Fruit fly (Drosophila melanogaster) whole organism, embryonic: ENCODE data around the gene Pcyt1.

ENCODE experiments used
- Aef1 ChIP-seq: fragments of 200-800 bp; sonication (Bioruptor generic); IDR thresholded peaks from 3 replicates; pipeline ENCODE4 v1.3.6; 2022; ENCODE audit warnings: missing biosample characterization, missing genetic modification characterization
- Bdp1 ChIP-seq: fragments of 200-800 bp; sonication (Bioruptor generic); optimal IDR thresholded peaks from 3 replicates; lab custom pipeline; 2016; ENCODE audit warnings: missing biosample characterization, missing genetic modification characterization
- BtbVII ChIP-seq: fragments of 200-800 bp; sonication (Bioruptor generic); optimal IDR thresholded peaks from 3 replicates; lab custom pipeline; 2017; ENCODE audit warnings: missing biosample characterization, mild to moderate bottlenecking, missing genetic modification characterization
- CG11456 ChIP-seq: fragments of 200-800 bp; sonication (Bioruptor generic); IDR thresholded peaks from 3 replicates; pipeline ENCODE4 v1.3.6; 2022; ENCODE audit warnings: missing biosample characterization, missing genetic modification characterization
- CG11696 ChIP-seq: fragments of 200-800 bp; sonication (Bioruptor generic); IDR thresholded peaks from 2 replicates; pipeline ENCODE4 v1.3.6; 2022; ENCODE audit warnings: missing biosample characterization, missing genetic modification characterization
- CG12391 ChIP-seq: fragments of 200-800 bp; sonication (Bioruptor generic); optimal IDR thresholded peaks from 3 replicates; lab custom pipeline; 2018; ENCODE audit warnings: missing biosample characterization, mild to moderate bottlenecking, missing genetic modification characterization, moderate library complexity
- CG14667 ChIP-seq: fragments of 200-800 bp; sonication (Bioruptor generic); IDR thresholded peaks from 2 replicates; pipeline ENCODE4 v1.3.6; 2022; ENCODE audit warnings: missing biosample characterization, missing genetic modification characterization
- CG1529 ChIP-seq: fragments of 200-800 bp; sonication (Bioruptor generic); optimal IDR thresholded peaks from 3 replicates; lab custom pipeline; 2018; ENCODE audit warnings: missing biosample characterization, missing genetic modification characterization
- CG17568 ChIP-seq: fragments of 200-800 bp; sonication (Bioruptor generic); optimal IDR thresholded peaks from 2 replicates; lab custom pipeline; 2018; ENCODE audit warnings: missing biosample characterization, mild to moderate bottlenecking, missing genetic modification characterization, moderate library complexity
- CG30403 ChIP-seq: fragments of 200-800 bp; sonication (Bioruptor generic); optimal IDR thresholded peaks from 3 replicates; lab custom pipeline; 2016; ENCODE audit warnings: missing biosample characterization, missing genetic modification characterization
- CG31388 ChIP-seq: fragments of 200-800 bp; sonication (Bioruptor generic); optimal IDR thresholded peaks from 2 replicates; lab custom pipeline; 2016; ENCODE audit warnings: missing biosample characterization, missing genetic modification characterization
- CG3838 ChIP-seq: fragments of 200-800 bp; sonication (Bioruptor generic); optimal IDR thresholded peaks from 3 replicates; lab custom pipeline; 2016; ENCODE audit warnings: missing biosample characterization, missing genetic modification characterization
- CG6654 ChIP-seq: fragments of 200-800 bp; sonication (Bioruptor generic); optimal IDR thresholded peaks from 2 replicates; lab custom pipeline; 2017; ENCODE audit warnings: missing biosample characterization, mild to moderate bottlenecking, missing genetic modification characterization
- CG7745 ChIP-seq: fragments of 200-800 bp; sonication (Bioruptor generic); optimal IDR thresholded peaks from 2 replicates; lab custom pipeline; 2018; ENCODE audit warnings: missing biosample characterization, mild to moderate bottlenecking, missing genetic modification characterization, moderate library complexity
- CG7839 ChIP-seq: fragments of 200-800 bp; sonication (Bioruptor generic); optimal IDR thresholded peaks from 3 replicates; lab custom pipeline; 2018; ENCODE audit warnings: missing biosample characterization, mild to moderate bottlenecking, missing genetic modification characterization, moderate library complexity
- CG8924 ChIP-seq: fragments of 200-800 bp; optimal IDR thresholded peaks from 3 replicates; lab custom pipeline; 2019; ENCODE audit warnings: missing biosample characterization, mild to moderate bottlenecking, missing genetic modification characterization, moderate library complexity
- CG9876 ChIP-seq: fragments of 200-800 bp; sonication (Bioruptor generic); optimal IDR thresholded peaks from 2 replicates; lab custom pipeline; 2016; ENCODE audit warnings: missing biosample characterization, missing genetic modification characterization
- Deaf1 ChIP-seq: fragments of 200-800 bp; optimal IDR thresholded peaks from 3 replicates; lab custom pipeline; 2019; ENCODE audit warnings: missing biosample characterization, mild to moderate bottlenecking, missing genetic modification characterization, moderate library complexity
- ERR ChIP-seq: fragments of 200-800 bp; sonication (Bioruptor generic); optimal IDR thresholded peaks from 2 replicates; lab custom pipeline; 2016; ENCODE audit warnings: missing biosample characterization, missing genetic modification characterization
- Elba2 ChIP-seq: fragments of 200-800 bp; sonication (Bioruptor generic); optimal IDR thresholded peaks from 3 replicates; lab custom pipeline; 2016; ENCODE audit warnings: missing biosample characterization, missing genetic modification characterization
- Fer3 ChIP-seq: fragments of 200-800 bp; sonication (Bioruptor generic); optimal IDR thresholded peaks from 2 replicates; lab custom pipeline; 2018; ENCODE audit warnings: missing biosample characterization, mild to moderate bottlenecking, missing genetic modification characterization, moderate library complexity
- HLH3B ChIP-seq: fragments of 200-800 bp; sonication (Bioruptor generic); IDR thresholded peaks from 2 replicates; pipeline ENCODE4 v1.3.6; 2022; ENCODE audit warnings: missing biosample characterization, missing genetic modification characterization
- Mad ChIP-seq: fragments of 200-800 bp; sonication (Bioruptor generic); optimal IDR thresholded peaks from 2 replicates; lab custom pipeline; 2016; ENCODE audit warnings: missing biosample characterization, missing genetic modification characterization
- NK7.1 ChIP-seq: fragments of 200-800 bp; sonication (Bioruptor generic); optimal IDR thresholded peaks from 3 replicates; lab custom pipeline; 2016; ENCODE audit warnings: missing biosample characterization, missing genetic modification characterization
- Oli ChIP-seq: fragments of 200-800 bp; sonication (Bioruptor generic); optimal IDR thresholded peaks from 2 replicates; lab custom pipeline; 2018; ENCODE audit warnings: missing biosample characterization, mild to moderate bottlenecking, missing genetic modification characterization, moderate library complexity
- Pdp1 ChIP-seq, 2 experiments: fragments of 200-800 bp; sonication (Bioruptor generic); optimal IDR thresholded peaks; 3 replicates each; lab custom pipeline; 2016; ENCODE audit warnings: missing biosample characterization in 2 of 2, missing genetic modification characterization in 2 of 2, mild to moderate bottlenecking in 1 of 2, moderate library complexity in 1 of 2
- Ravus ChIP-seq: fragments of 200-800 bp; sonication (Bioruptor generic); IDR thresholded peaks from 2 replicates; pipeline ENCODE4 v1.3.6; 2022; ENCODE audit warnings: missing biosample characterization, missing genetic modification characterization
- bcd ChIP-seq: fragments of 200-800 bp; sonication (Bioruptor generic); optimal IDR thresholded peaks from 2 replicates; lab custom pipeline; 2017; ENCODE audit warnings: missing biosample characterization, mild to moderate bottlenecking, missing genetic modification characterization
- cas ChIP-seq: fragments of 200-800 bp; sonication (Bioruptor generic); IDR thresholded peaks from 2 replicates; pipeline ENCODE4 v1.3.6; 2022; ENCODE audit warnings: missing biosample characterization, missing genetic modification characterization
- cg ChIP-seq: fragments of 200-800 bp; sonication (Bioruptor generic); optimal IDR thresholded peaks from 3 replicates; lab custom pipeline; 2019; ENCODE audit warnings: missing biosample characterization, mild to moderate bottlenecking, missing genetic modification characterization, moderate library complexity
- crp ChIP-seq, 2 experiments: fragments of 200-800 bp; sonication (Bioruptor generic); optimal IDR thresholded peaks; 2 replicates in 1 of 2; 3 replicates in 1 of 2; lab custom pipeline; 2017; ENCODE audit warnings: missing biosample characterization in 2 of 2, missing genetic modification characterization in 2 of 2, mild to moderate bottlenecking in 1 of 2, moderate library complexity in 1 of 2
- emc ChIP-seq: fragments of 200-800 bp; sonication (Bioruptor generic); optimal IDR thresholded peaks from 2 replicates; lab custom pipeline; 2016; ENCODE audit warnings: missing biosample characterization, missing genetic modification characterization
- en ChIP-seq: fragments of 200-800 bp; sonication (Bioruptor generic); optimal IDR thresholded peaks from 2 replicates; lab custom pipeline; 2016; ENCODE audit warnings: missing biosample characterization, missing genetic modification characterization
- ewg ChIP-seq: fragments of 200-800 bp; sonication (Bioruptor generic); optimal IDR thresholded peaks from 3 replicates; lab custom pipeline; 2017; ENCODE audit warnings: mild to moderate bottlenecking, missing biosample characterization, missing genetic modification reagents, missing genetic modification characterization
- ftz-f1 ChIP-seq: fragments of 200-800 bp; sonication (Bioruptor generic); optimal IDR thresholded peaks from 2 replicates; lab custom pipeline; 2016; ENCODE audit warnings: missing biosample characterization, missing genetic modification characterization
- grn ChIP-seq: fragments of 200-800 bp; sonication (Bioruptor generic); optimal IDR thresholded peaks from 3 replicates; lab custom pipeline; 2017; ENCODE audit warnings: missing biosample characterization, missing genetic modification characterization
- kni ChIP-seq: fragments of 200-800 bp; sonication (Bioruptor generic); optimal IDR thresholded peaks from 3 replicates; lab custom pipeline; 2017; ENCODE audit warnings: mild to moderate bottlenecking, missing biosample characterization, missing genetic modification reagents, missing genetic modification characterization
- lola ChIP-seq, 3 experiments: fragments of >200 bp in 2 of 3; fragments of 200-800 bp in 1 of 3; sonication (Bioruptor generic) in 1 of 3; optimal IDR thresholded peaks; 2 replicates each; lab custom pipeline; 2017 to 2019; ENCODE audit warnings: missing biosample characterization in 3 of 3, missing genetic modification characterization in 3 of 3, mild to moderate bottlenecking in 1 of 3, moderate library complexity in 1 of 3
- mam ChIP-seq: fragments of 200-800 bp; sonication (Bioruptor generic); optimal IDR thresholded peaks from 3 replicates; lab custom pipeline; 2016; ENCODE audit warnings: missing biosample characterization, missing genetic modification characterization
- onecut ChIP-seq: fragments of 200-800 bp; sonication (Bioruptor generic); IDR thresholded peaks from 2 replicates; pipeline ENCODE4 v1.3.6; 2022; ENCODE audit warnings: missing biosample characterization, missing genetic modification characterization
- otp ChIP-seq: fragments of 200-800 bp; sonication (Bioruptor generic); IDR thresholded peaks from 3 replicates; pipeline ENCODE4, ENCODE4 v1.3.6; 2022; ENCODE audit warnings: missing biosample characterization, missing genetic modification characterization
- peb ChIP-seq: fragments of 200-800 bp; sonication (Bioruptor generic); IDR thresholded peaks from 2 replicates; pipeline ENCODE4 v1.3.6; 2022; ENCODE audit warnings: missing biosample characterization, missing genetic modification characterization
- prd ChIP-seq, 3 experiments: fragments of >200 bp in 2 of 3; fragments of 200-800 bp in 1 of 3; sonication (Bioruptor generic) in 1 of 3; optimal IDR thresholded peaks in 2 of 3; IDR thresholded peaks in 1 of 3; 2 replicates in 2 of 3; 3 replicates in 1 of 3; pipeline versions ENCODE4 v1.3.6 to Lab custom; 2017 to 2022; ENCODE audit warnings: missing biosample characterization in 1 of 3, missing genetic modification characterization in 1 of 3
- pros ChIP-seq: fragments of 200-800 bp; sonication (Bioruptor generic); optimal IDR thresholded peaks from 3 replicates; lab custom pipeline; 2019; ENCODE audit warnings: missing biosample characterization, mild to moderate bottlenecking, missing genetic modification characterization, moderate library complexity
- tna ChIP-seq: fragments of 200-800 bp; sonication (Bioruptor generic); IDR thresholded peaks from 2 replicates; pipeline ENCODE4 v1.3.6; 2022; ENCODE audit warnings: missing biosample characterization, missing genetic modification characterization; ENCODE audit not compliant: partially characterized antibody
- unpg ChIP-seq: fragments of 200-800 bp; sonication (Bioruptor generic); optimal IDR thresholded peaks from 3 replicates; lab custom pipeline; 2018; ENCODE audit warnings: missing biosample characterization, mild to moderate bottlenecking, missing genetic modification characterization, moderate library complexity
- zen ChIP-seq: fragments of 200-800 bp; sonication (Bioruptor generic); optimal IDR thresholded peaks from 3 replicates; lab custom pipeline; 2018; ENCODE audit warnings: missing biosample characterization, mild to moderate bottlenecking, missing genetic modification characterization, moderate library complexity
- zen2 ChIP-seq: fragments of 200-800 bp; sonication (Bioruptor generic); IDR thresholded peaks from 3 replicates; pipeline ENCODE4 v1.3.6; 2022; ENCODE audit warnings: missing biosample characterization, missing genetic modification characterization; ENCODE audit not compliant: partially characterized antibody

Pcyt1 gene

DNA sequence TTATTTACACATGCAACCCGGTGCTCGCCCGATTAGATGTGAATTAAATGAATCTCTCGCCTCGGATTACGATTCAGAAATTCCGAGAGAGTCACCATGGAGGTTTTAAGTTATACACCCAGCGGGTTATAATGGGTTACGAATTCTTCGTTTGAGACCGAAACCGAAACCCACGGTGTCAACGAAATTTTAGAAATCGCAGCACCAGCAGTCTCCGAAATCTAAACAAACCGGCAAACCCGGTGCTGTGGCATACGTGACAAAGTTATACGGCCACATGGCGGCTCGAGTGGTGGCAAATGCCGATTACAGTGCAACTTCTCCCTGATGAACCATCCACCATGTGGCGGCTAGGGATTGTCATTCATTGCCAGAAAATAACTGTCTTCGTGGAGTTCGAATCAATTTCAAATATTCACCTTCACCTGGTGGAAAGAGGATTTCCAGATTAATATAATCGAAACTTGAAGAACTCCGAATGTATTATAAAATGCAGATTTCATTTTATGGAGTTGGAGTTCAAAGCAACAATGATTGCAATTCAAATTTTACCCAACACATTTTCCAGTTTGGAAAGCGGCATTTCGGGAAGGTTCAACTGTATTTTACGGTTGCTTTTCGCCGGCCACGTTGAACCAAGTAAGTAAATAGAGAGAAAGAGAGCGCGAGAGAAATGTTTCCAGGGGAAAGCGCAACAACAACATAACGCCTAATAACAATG, 29.9 kb upstream of the Pcyt1 start (continued):
- TF ChIP-seq cg (GFP tag; lab: Kevin White, UChicago), result no peak
- TF ChIP-seq Aef1 (GFP tag; lab: Robert Waterston, UW), result peak; percentile 37; the same call in 1 of the 3 replicates
- TF ChIP-seq onecut, result peak; percentile 65
- peak; percentile 60 for TF ChIP-seq bcd (GFP tag; lab: Kevin White, UChicago)
- TF ChIP-seq crp (GFP tag; optimal IDR thresholded peaks at IDR 0.05; lab: Kevin White, UChicago), result no peak
- TF ChIP-seq CG30403 (GFP tag; lab: Kevin White, UChicago), result peak; percentile 85
- peak; percentile 63 for TF ChIP-seq ewg
- peak; percentile 32 for TF ChIP-seq CG17568 (GFP tag; lab: Kevin White, UChicago)
- TF ChIP-seq cas, result no peak
- peak; percentile 81 for TF ChIP-seq CG8924
- peak; percentile 75 for TF ChIP-seq CG12391 (tag; lab: Kevin White, UChicago)
- TF ChIP-seq CG1529 (GFP tag; lab: Kevin White, UChicago), result peak; percentile 78
- no peak for TF ChIP-seq en
- peak; percentile 32 for TF ChIP-seq CG31388 (GFP tag; lab: Kevin White, UChicago)
- no peak for TF ChIP-seq zen2
- peak; percentile 47; the same call in 1 of the 2 replicates for TF ChIP-seq peb (GFP tag; lab: Robert Waterston, UW)
- peak; percentile 16 for TF ChIP-seq zen (tag; lab: Kevin White, UChicago)
- TF ChIP-seq unpg, result peak; percentile 69
- TF ChIP-seq emc (GFP tag; lab: Kevin White, UChicago), result no peak
- peak; percentile 53; the same call in 1 of the 3 replicates for TF ChIP-seq otp (GFP tag; lab: Robert Waterston, UW)
- TF ChIP-seq Fer3 (tag; lab: Kevin White, UChicago), result no peak
- TF ChIP-seq NK7.1 (GFP tag; lab: Kevin White, UChicago), result no peak
- peak; percentile 10 for TF ChIP-seq CG3838 (GFP tag; lab: Kevin White, UChicago)
- no peak for TF ChIP-seq tna
- TF ChIP-seq lola (GFP tag; optimal IDR thresholded peaks at IDR 0.05; lab: Kevin White, UChicago), result peak in 1 of 3 experiments; percentile 84
- no peak for TF ChIP-seq grn
- TF ChIP-seq Pdp1 (GFP tag; optimal IDR thresholded peaks at IDR 0.05; lab: Kevin White, UChicago), result peak in 1 of 2 experiments; percentile 64
- TF ChIP-seq Ravus (GFP tag; lab: Robert Waterston, UW), result no peak
- TF ChIP-seq CG7839 (tag; lab: Kevin White, UChicago), result peak; percentile 80
- no peak for TF ChIP-seq CG11456 (GFP tag; lab: Robert Waterston, UW)
- TF ChIP-seq CG14667 (GFP tag; lab: Robert Waterston, UW), result no peak
- peak; percentile 41 for TF ChIP-seq CG6654 (GFP tag; lab: Kevin White, UChicago)
- TF ChIP-seq HLH3B (GFP tag; lab: Robert Waterston, UW), result peak; percentile 53; the same call in 1 of the 2 replicates
- TF ChIP-seq Oli (tag; lab: Kevin White, UChicago), result peak; percentile 82
- TF ChIP-seq Elba2 (GFP tag; lab: Kevin White, UChicago), result no peak
- no peak for TF ChIP-seq ERR (GFP tag; lab: Kevin White, UChicago)
- peak; percentile 59 for TF ChIP-seq mam (GFP tag; lab: Kevin White, UChicago)
- peak; percentile 43 for TF ChIP-seq Mad
- peak; percentile 55 for TF ChIP-seq CG9876 (GFP tag; lab: Kevin White, UChicago)
- TF ChIP-seq CG7745 (tag; lab: Kevin White, UChicago), result no peak
- TF ChIP-seq pros (GFP tag; lab: Kevin White, UChicago), result peak; percentile 53
- peak; percentile 45 for TF ChIP-seq Bdp1 (GFP tag; lab: Kevin White, UChicago)
- TF ChIP-seq ftz-f1 (GFP tag; lab: Kevin White, UChicago), result no peak
- TF ChIP-seq kni, result peak; percentile 84
- TF ChIP-seq BtbVII (GFP tag; lab: Kevin White, UChicago), result peak; percentile 26
- TF ChIP-seq Deaf1, result peak; percentile 9
- no peak for TF ChIP-seq CG11696 (GFP tag; lab: Robert Waterston, UW)
- TF ChIP-seq prd (optimal IDR thresholded peaks at IDR 0.05; lab: Kevin White, UChicago), result no peak
- peak; percentile 79 for TF ChIP-seq prd (GFP tag; IDR thresholded peaks at IDR 0.05; lab: Robert Waterston, UW)
